Fruit fly (Drosophila melanogaster) whole organism, pupa: ENCODE results near the gene CG6602.

Source experiments
- CG10348 ChIP-seq: fragments of 200-800 bp; sonication (Bioruptor generic); IDR thresholded peaks from 2 replicates; pipeline ENCODE4 v1.3.6; 2022; ENCODE audit warnings: missing biosample characterization, missing genetic modification characterization
- CG12605 ChIP-seq: fragments of 200-800 bp; sonication (Bioruptor generic); IDR thresholded peaks from 2 replicates; pipeline ENCODE4 v1.3.6; 2022; ENCODE audit warnings: missing biosample characterization, missing genetic modification characterization
- CG13204 ChIP-seq: fragments of 200-800 bp; sonication (Bioruptor generic); optimal IDR thresholded peaks from 2 replicates; lab custom pipeline; 2018; ENCODE audit warnings: missing biosample characterization, mild to moderate bottlenecking, missing genetic modification characterization, moderate library complexity
- CG14655 ChIP-seq: fragments of 200-800 bp; sonication (Bioruptor generic); optimal IDR thresholded peaks from 3 replicates; lab custom pipeline; 2017; ENCODE audit warnings: mild to moderate bottlenecking, missing biosample characterization, missing genetic modification reagents, missing genetic modification characterization
- CG15710 ChIP-seq: fragments of 200-800 bp; sonication (Bioruptor generic); optimal IDR thresholded peaks from 2 replicates; lab custom pipeline; 2018; ENCODE audit warnings: missing biosample characterization, mild to moderate bottlenecking, missing genetic modification characterization, moderate library complexity
- CG17806 ChIP-seq: fragments of 200-800 bp; sonication (Bioruptor generic); optimal IDR thresholded peaks from 2 replicates; lab custom pipeline; 2018; ENCODE audit warnings: missing biosample characterization, mild to moderate bottlenecking, missing genetic modification characterization, moderate library complexity
- CG32121 ChIP-seq: fragments of 200-800 bp; sonication (Bioruptor generic); IDR thresholded peaks from 2 replicates; pipeline ENCODE4 v1.3.6; 2022; ENCODE audit warnings: missing biosample characterization, missing genetic modification characterization
- CG34367 ChIP-seq: fragments of 200-800 bp; sonication (Bioruptor generic); optimal IDR thresholded peaks from 2 replicates; lab custom pipeline; 2018; ENCODE audit warnings: missing biosample characterization, mild to moderate bottlenecking, missing genetic modification characterization
- CG4496 ChIP-seq: fragments of 200-800 bp; sonication (Bioruptor generic); IDR thresholded peaks from 3 replicates; pipeline ENCODE4 v1.3.6; 2022; ENCODE audit warnings: missing biosample characterization, missing genetic modification characterization
- CG8159 ChIP-seq: fragments of 200-800 bp; sonication (Bioruptor generic); optimal IDR thresholded peaks from 3 replicates; lab custom pipeline; 2018; ENCODE audit warnings: missing biosample characterization, mild to moderate bottlenecking, missing genetic modification characterization, moderate library complexity
- CG8301 ChIP-seq: fragments of 200-800 bp; sonication (Bioruptor generic); optimal IDR thresholded peaks from 2 replicates; lab custom pipeline; 2018; ENCODE audit warnings: missing biosample characterization, mild to moderate bottlenecking, missing genetic modification characterization
- CG9948 ChIP-seq: fragments of 200-800 bp; sonication (Bioruptor generic); optimal IDR thresholded peaks from 2 replicates; lab custom pipeline; 2018; ENCODE audit warnings: missing biosample characterization, mild to moderate bottlenecking, missing genetic modification characterization, moderate library complexity
- D1 ChIP-seq: fragments of 200-800 bp; sonication (Bioruptor generic); optimal IDR thresholded peaks from 2 replicates; lab custom pipeline; 2018; ENCODE audit warnings: missing biosample characterization, mild to moderate bottlenecking, missing genetic modification characterization, moderate library complexity
- EcR ChIP-seq: fragments of 200-800 bp; sonication (Bioruptor generic); optimal IDR thresholded peaks from 3 replicates; lab custom pipeline; 2019; ENCODE audit warnings: missing biosample characterization, missing genetic modification characterization, mild to moderate bottlenecking, moderate library complexity, missing genetic modification reagents
- Ets98B ChIP-seq: fragments of 200-800 bp; sonication (Bioruptor generic); IDR thresholded peaks from 2 replicates; pipeline ENCODE4 v1.3.6; 2022; ENCODE audit warnings: missing biosample characterization, missing genetic modification characterization
- Pif1A ChIP-seq: fragments of 200-800 bp; sonication (Bioruptor generic); optimal IDR thresholded peaks from 3 replicates; lab custom pipeline; 2016; ENCODE audit warnings: missing biosample characterization, missing genetic modification characterization
- Pif1B ChIP-seq: fragments of 200-800 bp; sonication (Bioruptor generic); optimal IDR thresholded peaks from 3 replicates; lab custom pipeline; 2016; ENCODE audit warnings: missing biosample characterization, missing genetic modification characterization
- Snoo ChIP-seq: fragments of 200-800 bp; sonication (Bioruptor generic); optimal IDR thresholded peaks from 3 replicates; lab custom pipeline; 2017; ENCODE audit warnings: missing biosample characterization, mild to moderate bottlenecking, missing genetic modification characterization, inconsistent platforms
- fd96Ca ChIP-seq: fragments of 200-800 bp; sonication (Bioruptor generic); IDR thresholded peaks from 3 replicates; pipeline ENCODE4 v1.3.6; 2022; ENCODE audit warnings: missing biosample characterization, missing genetic modification characterization
- gl ChIP-seq: fragments of 200-800 bp; sonication (Bioruptor generic); optimal IDR thresholded peaks from 2 replicates; lab custom pipeline; 2018; ENCODE audit warnings: missing biosample characterization, mild to moderate bottlenecking, missing genetic modification characterization
- rn ChIP-seq: fragments of 200-800 bp; sonication (Bioruptor generic); IDR thresholded peaks from 2 replicates; pipeline ENCODE4 v1.3.6; 2022; ENCODE audit warnings: missing biosample characterization, missing genetic modification characterization

The CG6602 gene

dm6 chr3L:6084446-6084845 is 12.5 kb downstream of the CG6602 start:
- TF ChIP-seq fd96Ca (GFP tag; lab: Robert Waterston, UW) (no peak), gl (no peak), CG4496 (no peak; the same call in 2 of the 3 replicates), CG34367 (tag; lab: Kevin White, UChicago) (peak; percentile 15), CG15710 (tag; lab: Kevin White, UChicago) (peak; percentile 39), Pif1A (GFP tag; lab: Kevin White, UChicago) (peak; percentile 6), Snoo (tag; lab: Kevin White, UChicago) (no peak), CG8159 (tag; lab: Kevin White, UChicago) (peak; percentile 49), CG13204 (GFP tag; lab: Kevin White, UChicago) (no peak), CG10348 (GFP tag; lab: Robert Waterston, UW) (no peak), Ets98B (no peak), CG14655 (GFP tag; lab: Kevin White, UChicago) (peak; percentile 67), CG8301 (tag; lab: Kevin White, UChicago) (peak; percentile 64), D1 (tag; lab: Kevin White, UChicago) (no peak), rn (no peak), EcR (GFP tag; lab: Kevin White, UChicago) (no peak), CG32121 (GFP tag; lab: Robert Waterston, UW) (peak; percentile 48; the same call in 1 of the 2 replicates), Pif1B (GFP tag; lab: Kevin White, UChicago) (peak; percentile 10), CG12605 (GFP tag; lab: Robert Waterston, UW) (peak; percentile 53), CG17806 (peak; percentile 28), CG9948 (tag; lab: Kevin White, UChicago) (peak; percentile 62)

- TF ChIP-seq D1 (tag; lab: Kevin White, UChicago) (peak; percentile 34), Ets98B (no peak), rn (no peak), CG15710 (tag; lab: Kevin White, UChicago) (peak; percentile 70), CG9948 (tag; lab: Kevin White, UChicago) (peak; percentile 55), CG13204 (GFP tag; lab: Kevin White, UChicago) (peak; percentile 14), Pif1B (GFP tag; lab: Kevin White, UChicago) (peak; percentile 74), CG34367 (tag; lab: Kevin White, UChicago) (peak; percentile 61), CG8159 (tag; lab: Kevin White, UChicago) (peak; percentile 67), Pif1A (GFP tag; lab: Kevin White, UChicago) (peak; percentile 57), EcR (GFP tag; lab: Kevin White, UChicago) (no peak), CG14655 (GFP tag; lab: Kevin White, UChicago) (peak; percentile 40), CG17806 (peak; percentile 31)
These were observed 13.2 kb downstream of the CG6602 start for dm6 chr3L:6085157-6085556.

- 0 out of 2 replicates have a peak, but pooled peaks have one; percentile 24 for TF ChIP-seq CG12605 (GFP tag; lab: Robert Waterston, UW)
- no peak for TF ChIP-seq CG14655 (GFP tag; lab: Kevin White, UChicago)
- TF ChIP-seq Ets98B = 0 out of 2 replicates have a peak, but pooled peaks have one; percentile 8
- TF ChIP-seq CG4496 = peak; percentile 44; the same call in 1 of the 3 replicates
- 0 out of 2 replicates have a peak, but pooled peaks have one; percentile 26 for TF ChIP-seq CG10348 (GFP tag; lab: Robert Waterston, UW)
These were observed 14.0 kb downstream of the CG6602 start for dm6 chr3L:6085988-6086387.

dm6 chr3L:6093213-6093612 is 21.3 kb downstream of the CG6602 start, which contains the start of gene CG10469:
Gene CG10469 (minus strand): TSS chr3L:6093313.
- TF ChIP-seq Ets98B = no peak
- no peak for TF ChIP-seq Snoo (tag; lab: Kevin White, UChicago)
- no peak for TF ChIP-seq D1 (tag; lab: Kevin White, UChicago)
- TF ChIP-seq CG13204 (GFP tag; lab: Kevin White, UChicago) = no peak
- TF ChIP-seq CG17806 = no peak
- TF ChIP-seq CG14655 (GFP tag; lab: Kevin White, UChicago) = no peak
- no peak for TF ChIP-seq CG15710 (tag; lab: Kevin White, UChicago)

- TF ChIP-seq Pif1A (GFP tag; lab: Kevin White, UChicago) (peak; percentile 74), Snoo (tag; lab: Kevin White, UChicago) (peak; percentile 86), CG32121 (GFP tag; lab: Robert Waterston, UW) (peak; percentile 86), rn (peak; percentile 95), CG17806 (peak; percentile 94), D1 (tag; lab: Kevin White, UChicago) (peak; percentile 78), CG8159 (tag; lab: Kevin White, UChicago) (peak; percentile 91), CG10348 (GFP tag; lab: Robert Waterston, UW) (peak; percentile 87), CG4496 (peak; percentile 96), fd96Ca (GFP tag; lab: Robert Waterston, UW) (peak; percentile 87), EcR (GFP tag; lab: Kevin White, UChicago) (no peak), Ets98B (peak; percentile 88), CG15710 (tag; lab: Kevin White, UChicago) (peak; percentile 88), CG34367 (tag; lab: Kevin White, UChicago) (peak; percentile 85), CG9948 (tag; lab: Kevin White, UChicago) (peak; percentile 94), CG13204 (GFP tag; lab: Kevin White, UChicago) (no peak), gl (peak; percentile 37), Pif1B (GFP tag; lab: Kevin White, UChicago) (peak; percentile 72), CG14655 (GFP tag; lab: Kevin White, UChicago) (peak; percentile 88), CG8301 (tag; lab: Kevin White, UChicago) (peak; percentile 82), CG12605 (GFP tag; lab: Robert Waterston, UW) (peak; percentile 81)
These were observed 22.8 kb downstream of the CG6602 start, which contains the start of the genes CG10467 and loj for dm6 chr3L:6094697-6095096. Gene CG10467 (minus strand): TSS chr3L:6094747. Gene loj (plus strand): TSS chr3L:6094987.
